Fruit fly (Drosophila melanogaster): ENCODE results near the gene CG9541.

CG9541 gene

DNA sequence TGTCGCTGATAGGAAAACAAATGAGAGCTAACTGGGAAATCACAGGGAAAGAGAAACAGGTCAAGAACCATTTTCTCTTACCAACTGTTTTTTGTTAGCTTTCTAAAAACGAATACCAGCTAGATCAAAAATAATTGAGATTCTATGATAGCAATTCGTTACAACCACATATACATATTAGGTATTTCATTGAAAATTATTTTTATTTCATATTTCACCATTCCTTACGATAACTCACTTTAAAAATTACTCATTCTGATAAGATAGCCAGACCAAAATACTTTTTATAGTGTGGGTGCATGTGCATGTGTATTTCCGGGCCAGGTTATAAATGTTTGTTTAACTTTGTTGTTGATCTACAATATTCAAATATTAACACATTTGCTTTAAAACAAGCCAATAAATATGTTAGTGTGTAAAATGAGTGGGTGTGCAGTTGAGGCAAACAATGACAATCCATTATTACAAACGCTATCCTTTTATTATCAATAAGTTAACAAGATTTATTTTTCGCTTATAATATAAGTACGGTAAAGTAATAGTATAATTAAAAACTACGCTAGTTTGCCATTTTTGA lies 37.3 kb downstream of the CG9541 start (continued):
- peak; percentile 59 for TF ChIP-seq CG17568 (GFP tag; optimal IDR thresholded peaks at IDR 0.05)
- no peak for TF ChIP-seq Optix (GFP tag; IDR thresholded peaks at IDR 0.05)
- peak; percentile 58 for TF ChIP-seq sens (GFP tag)
- TF ChIP-seq sqz (GFP tag; optimal IDR thresholded peaks at IDR 0.05): peak; percentile 31
- TF ChIP-seq Blimp-1 (GFP tag; optimal IDR thresholded peaks at IDR 0.05): peak; percentile 34
- TF ChIP-seq CG13296 (GFP tag; optimal IDR thresholded peaks at IDR 0.05): peak; percentile 54
- no peak for TF ChIP-seq CG8290 (GFP tag; optimal IDR thresholded peaks at IDR 0.05)
- TF ChIP-seq CG8290 (tag; optimal IDR thresholded peaks at IDR 0.05): peak in 1 of 2 experiments; percentile 73
- no peak for TF ChIP-seq CG10959 (GFP tag; IDR thresholded peaks at IDR 0.05)
- no peak for TF ChIP-seq Myb (GFP tag; optimal IDR thresholded peaks at IDR 0.05)
- peak; percentile 36 for TF ChIP-seq Fer1 (GFP tag; optimal IDR thresholded peaks at IDR 0.05)
- TF ChIP-seq CG2678 (tag; optimal IDR thresholded peaks at IDR 0.05): peak; percentile 59
- no peak for TF ChIP-seq ind (GFP tag; optimal IDR thresholded peaks at IDR 0.05)
- peak; percentile 32 for TF ChIP-seq nau (GFP tag; optimal IDR thresholded peaks at IDR 0.05)
- TF ChIP-seq E2f1 (GFP tag; IDR thresholded peaks at IDR 0.05): no peak
- TF ChIP-seq CG9876 (GFP tag; optimal IDR thresholded peaks at IDR 0.05): no peak
- peak; percentile 22 for TF ChIP-seq Hmr (GFP tag; optimal IDR thresholded peaks at IDR 0.05)
- no peak for TF ChIP-seq pita (GFP tag; optimal IDR thresholded peaks at IDR 0.05)
- peak; percentile 34 for TF ChIP-seq CG15514 (GFP tag; optimal IDR thresholded peaks at IDR 0.05)
- TF ChIP-seq CG10654 (GFP tag; optimal IDR thresholded peaks at IDR 0.05): no peak
- peak; percentile 30 for TF ChIP-seq Fer3 (tag; optimal IDR thresholded peaks at IDR 0.05)
- peak; percentile 17 for TF ChIP-seq CG1603 (tag; optimal IDR thresholded peaks at IDR 0.05)
- peak; percentile 19 for TF ChIP-seq cg (GFP tag; optimal IDR thresholded peaks at IDR 0.05)
- no peak for TF ChIP-seq CG10321 (GFP tag; IDR thresholded peaks at IDR 0.05)
- TF ChIP-seq Ptx1 (GFP tag; IDR thresholded peaks at IDR 0.05): no peak
- peak in 1 of 2 experiments; percentile 18 for TF ChIP-seq bsh (GFP tag; optimal IDR thresholded peaks at IDR 0.05)
- peak; percentile 57 for TF ChIP-seq ATbp (GFP tag; optimal IDR thresholded peaks at IDR 0.05)
- TF ChIP-seq MTF-1 (GFP tag; optimal IDR thresholded peaks at IDR 0.05; ENCODE audit: borderline replicate concordance): peak; percentile 53

DNA sequence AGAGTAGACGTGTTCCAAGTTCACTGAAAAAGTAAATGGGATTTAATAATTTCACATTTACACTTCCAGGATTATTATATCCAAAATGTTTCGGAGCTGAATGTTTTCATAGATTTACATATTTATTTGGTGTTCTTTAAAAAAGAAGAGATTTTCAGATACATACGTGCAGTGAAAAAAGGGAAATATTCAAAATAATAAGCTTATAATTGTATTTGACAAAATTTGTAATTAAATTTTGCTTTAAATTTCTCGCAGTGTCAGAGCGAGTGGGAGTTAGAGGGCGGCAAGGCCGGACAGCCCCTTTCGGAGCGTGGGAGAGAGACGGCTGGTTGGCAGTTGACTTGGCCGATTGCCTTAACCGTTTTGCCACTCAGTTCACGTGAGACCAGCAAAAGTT lies 38.2 kb downstream of the CG9541 start, which contains the start of gene Tsp29Fb:
TSS of gene Tsp29Fb (plus strand) at position 388 of the 400 bp plus-strand sequence.
- TF ChIP-seq CG1024 (GFP tag; IDR thresholded peaks at IDR 0.05): no peak
- TF ChIP-seq CG34224 (GFP tag; IDR thresholded peaks at IDR 0.05; ENCODE audit: partially characterized antibody): no peak
- peak; percentile 65 for TF ChIP-seq vvl (GFP tag; IDR thresholded peaks at IDR 0.05)
- peak; percentile 31; the same call in 1 of the 2 replicates for TF ChIP-seq ssp (GFP tag; IDR thresholded peaks at IDR 0.05)
- no peak for TF ChIP-seq CG2199 (GFP tag; IDR thresholded peaks at IDR 0.05)
- peak; percentile 45 for TF ChIP-seq slp2 (GFP tag; optimal IDR thresholded peaks at IDR 0.05)
- no peak for TF ChIP-seq CG9876 (GFP tag; optimal IDR thresholded peaks at IDR 0.05)
- peak; percentile 45 to 65 for TF ChIP-seq dpn (GFP tag; optimal IDR thresholded peaks at IDR 0.05)
- TF ChIP-seq dysf (GFP tag; IDR thresholded peaks at IDR 0.05): peak; percentile 81; the same call in 2 of the 3 replicates
- no peak for TF ChIP-seq MESR4 (GFP tag; optimal IDR thresholded peaks at IDR 0.05)
- TF ChIP-seq Opbp (GFP tag; IDR thresholded peaks at IDR 0.05; ENCODE audit: partially characterized antibody): no peak
- peak; percentile 73 for TF ChIP-seq CG15011 (GFP tag; optimal IDR thresholded peaks at IDR 0.05)
- no peak for TF ChIP-seq BEAF-32 (GFP tag; optimal IDR thresholded peaks at IDR 0.05)
- TF ChIP-seq Trl (optimal IDR thresholded peaks at IDR 0.05): peak in 1 of 2 experiments; percentile 36
- TF ChIP-seq Trl (GFP tag; optimal IDR thresholded peaks at IDR 0.05): peak; percentile 48
- peak; percentile 60 for TF ChIP-seq CG32772 (GFP tag; IDR thresholded peaks at IDR 0.05)
- TF ChIP-seq CG12942 (GFP tag; optimal IDR thresholded peaks at IDR 0.05): peak; percentile 35
- TF ChIP-seq stc (GFP tag; IDR thresholded peaks at IDR 0.05): peak; percentile 51
- peak; percentile 91 for TF ChIP-seq Fer1 (GFP tag; optimal IDR thresholded peaks at IDR 0.05)
- TF ChIP-seq CG18476 (GFP tag; optimal IDR thresholded peaks at IDR 0.05): peak; percentile 55
- TF ChIP-seq CG6791 (GFP tag; IDR thresholded peaks at IDR 0.05; ENCODE audit: partially characterized antibody): no peak
- TF ChIP-seq CG11695 (GFP tag; IDR thresholded peaks at IDR 0.05): peak; percentile 68; the same call in 1 of the 3 replicates
- peak; percentile 33 for TF ChIP-seq CG11723 (GFP tag; optimal IDR thresholded peaks at IDR 0.05)
- peak; percentile 47; the same call in 1 of the 3 replicates for TF ChIP-seq H15 (GFP tag; IDR thresholded peaks at IDR 0.05)
- no peak for TF ChIP-seq CG30020 (tag; optimal IDR thresholded peaks at IDR 0.05)

All from whole organism, embryonic.